Worm (Caenorhabditis elegans) whole organism, mixed stage, embryonic: ENCODE results near the gene F56D5.5.

Source experiments
- M03D4.4 ChIP-seq: sonication (generic microtip); optimal IDR thresholded peaks from 2 replicates; lab custom pipeline; 2017; ENCODE audit warnings: mild to moderate bottlenecking, missing genetic modification characterization, missing compliant biosample characterization
- ceh-39 ChIP-seq: fragments of 150-350 bp; optimal IDR thresholded peaks from 2 replicates; lab custom pipeline; 2014; ENCODE audit warnings: missing biosample characterization, missing genetic modification characterization
- ceh-43 ChIP-seq: fragments of 200-800 bp; sonication (Bioruptor generic); optimal IDR thresholded peaks from 2 replicates; lab custom pipeline; 2018; ENCODE audit warnings: mild to moderate bottlenecking, missing genetic modification characterization, moderate library complexity, missing compliant biosample characterization
- ces-1 ChIP-seq: fragments of 150-350 bp; optimal IDR thresholded peaks from 2 replicates; lab custom pipeline; 2014; ENCODE audit warnings: missing biosample characterization, missing genetic modification reagents, missing genetic modification characterization
- cnd-1 ChIP-seq: fragments of 200-800 bp; sonication (Bioruptor generic); optimal IDR thresholded peaks from 2 replicates; lab custom pipeline; 2018; ENCODE audit warnings: mild to moderate bottlenecking, missing genetic modification characterization, missing compliant biosample characterization
- drap-1 ChIP-seq: fragments of 200-800 bp; sonication (Bioruptor generic); optimal IDR thresholded peaks from 3 replicates; lab custom pipeline; 2018; ENCODE audit warnings: mild to moderate bottlenecking, missing genetic modification characterization, missing compliant biosample characterization
- elt-1 ChIP-seq: sonication (generic microtip); optimal IDR thresholded peaks from 2 replicates; lab custom pipeline; 2017; ENCODE audit warnings: missing genetic modification characterization, mild to moderate bottlenecking, missing compliant biosample characterization, antibody characterized with exemption, moderate library complexity, borderline replicate concordance; ENCODE audit not compliant: insufficient read depth
- flh-1 ChIP-seq: fragments of 200-800 bp; sonication (Bioruptor generic); optimal IDR thresholded peaks from 2 replicates; lab custom pipeline; 2018; ENCODE audit warnings: mild to moderate bottlenecking, missing genetic modification characterization, moderate library complexity, missing compliant biosample characterization
- ham-2 ChIP-seq: fragments of 200-800 bp; sonication (Bioruptor generic); optimal IDR thresholded peaks from 2 replicates; lab custom pipeline; 2018; ENCODE audit warnings: mild to moderate bottlenecking, missing genetic modification characterization, missing compliant biosample characterization
- hlh-1 ChIP-seq: fragments of 150-350 bp; optimal IDR thresholded peaks from 2 replicates; lab custom pipeline; 2014; ENCODE audit warnings: missing biosample characterization, missing genetic modification reagents, missing genetic modification characterization
- lin-13 ChIP-seq: fragments of 150-350 bp; optimal IDR thresholded peaks from 2 replicates; lab custom pipeline; 2014; ENCODE audit warnings: missing biosample characterization, missing genetic modification characterization
- lin-32 ChIP-seq: fragments of 200-800 bp; sonication (Bioruptor generic); optimal IDR thresholded peaks from 2 replicates; lab custom pipeline; 2018; ENCODE audit warnings: mild to moderate bottlenecking, missing genetic modification characterization, missing compliant biosample characterization
- mab-5 ChIP-seq: fragments of 150-350 bp; optimal IDR thresholded peaks from 2 replicates; lab custom pipeline; 2014; ENCODE audit warnings: missing biosample characterization, missing genetic modification characterization
- mep-1 ChIP-seq: fragments of 150-350 bp; optimal IDR thresholded peaks from 2 replicates; lab custom pipeline; 2017; ENCODE audit warnings: missing biosample characterization, missing genetic modification reagents, missing genetic modification characterization, inconsistent platforms
- mls-2 ChIP-seq: sonication (generic microtip); optimal IDR thresholded peaks from 2 replicates; lab custom pipeline; 2016; ENCODE audit warnings: mild to moderate bottlenecking, missing genetic modification characterization, moderate library complexity, missing compliant biosample characterization
- nhr-12 ChIP-seq: fragments of 150-350 bp; optimal IDR thresholded peaks from 2 replicates; lab custom pipeline; 2014; ENCODE audit warnings: missing biosample characterization, missing genetic modification characterization
- nhr-2 ChIP-seq: fragments of 150-350 bp; optimal IDR thresholded peaks from 2 replicates; lab custom pipeline; 2014; ENCODE audit warnings: missing biosample characterization, missing genetic modification characterization
- nhr-237 ChIP-seq: fragments of 150-350 bp; optimal IDR thresholded peaks from 2 replicates; lab custom pipeline; 2014; ENCODE audit warnings: missing biosample characterization, missing genetic modification characterization
- nhr-28 ChIP-seq: fragments of 150-350 bp; optimal IDR thresholded peaks from 2 replicates; lab custom pipeline; 2014; ENCODE audit warnings: missing biosample characterization, missing genetic modification characterization
- nhr-76 ChIP-seq: sonication (generic microtip); optimal IDR thresholded peaks from 2 replicates; lab custom pipeline; 2017; ENCODE audit warnings: missing biosample characterization, missing genetic modification characterization
- sem-2 ChIP-seq: fragments of 200-800 bp; sonication (Bioruptor generic); optimal IDR thresholded peaks from 2 replicates; lab custom pipeline; 2018; ENCODE audit warnings: mild to moderate bottlenecking, missing genetic modification characterization, missing compliant biosample characterization
- snpc-4 ChIP-seq: fragments of 150-350 bp; optimal IDR thresholded peaks from 2 replicates; lab custom pipeline; 2014; ENCODE audit warnings: missing biosample characterization, missing genetic modification characterization
- tbx-8 ChIP-seq: fragments of 200-800 bp; sonication (Bioruptor generic); optimal IDR thresholded peaks from 2 replicates; lab custom pipeline; 2018; ENCODE audit warnings: mild to moderate bottlenecking, missing genetic modification characterization, moderate library complexity, missing compliant biosample characterization
- unc-120 ChIP-seq: sonication (generic microtip); optimal IDR thresholded peaks from 2 replicates; lab custom pipeline; 2017; ENCODE audit warnings: missing genetic modification characterization, missing compliant biosample characterization; ENCODE audit not compliant: poor library complexity, severe bottlenecking
- unc-39 ChIP-seq: fragments of 150-350 bp; optimal IDR thresholded peaks from 2 replicates; lab custom pipeline; 2014; ENCODE audit warnings: missing biosample characterization, missing genetic modification characterization
- unc-62 ChIP-seq: fragments of 150-350 bp; optimal IDR thresholded peaks from 2 replicates; lab custom pipeline; 2014; ENCODE audit warnings: missing biosample characterization, missing genetic modification reagents, missing genetic modification characterization
- zip-8 ChIP-seq: fragments of 150-350 bp; optimal IDR thresholded peaks from 2 replicates; lab custom pipeline; 2014; ENCODE audit warnings: missing biosample characterization, missing genetic modification characterization
- ztf-11 ChIP-seq: fragments of 150-350 bp; optimal IDR thresholded peaks from 2 replicates; lab custom pipeline; 2014; ENCODE audit warnings: missing biosample characterization, missing genetic modification characterization

The F56D5.5 gene

DNA sequence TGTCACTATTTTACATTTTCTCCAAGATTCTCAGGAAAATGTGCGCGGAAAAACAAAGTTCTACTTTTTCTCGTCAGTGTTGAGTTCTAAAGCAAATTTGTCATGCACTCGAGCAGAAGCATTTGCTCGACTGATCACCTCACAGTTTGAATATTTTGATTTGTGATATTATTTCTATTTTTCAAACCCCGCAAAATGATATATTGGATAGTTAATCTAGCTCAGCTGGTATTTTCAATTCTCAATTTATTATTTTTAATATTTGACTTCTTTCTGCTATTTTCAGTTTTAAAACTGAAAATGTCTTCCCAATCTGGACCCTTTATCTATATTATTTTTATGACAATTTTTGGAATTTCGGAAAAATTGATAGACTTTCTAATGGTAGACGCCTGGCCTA is 15.2 kb upstream of the F56D5.5 start, which contains the start of gene srxa-2:
Gene srxa-2 (plus strand): TSS at position 301 of the 400 bp plus-strand sequence.
- no peak for TF ChIP-seq drap-1 (GFP tag; lab: Kevin White, UChicago)
- TF ChIP-seq flh-1 (GFP tag; lab: Kevin White, UChicago), result no peak
- TF ChIP-seq mls-2 (tag; lab: Kevin White, UChicago), result no peak
- TF ChIP-seq hlh-1 (tag; lab: Kevin White, UChicago), result no peak
- no peak for TF ChIP-seq tbx-8
- no peak for TF ChIP-seq ztf-11 (tag; lab: Kevin White, UChicago)
- no peak for TF ChIP-seq ces-1 (GFP tag; lab: Kevin White, UChicago)

DNA sequence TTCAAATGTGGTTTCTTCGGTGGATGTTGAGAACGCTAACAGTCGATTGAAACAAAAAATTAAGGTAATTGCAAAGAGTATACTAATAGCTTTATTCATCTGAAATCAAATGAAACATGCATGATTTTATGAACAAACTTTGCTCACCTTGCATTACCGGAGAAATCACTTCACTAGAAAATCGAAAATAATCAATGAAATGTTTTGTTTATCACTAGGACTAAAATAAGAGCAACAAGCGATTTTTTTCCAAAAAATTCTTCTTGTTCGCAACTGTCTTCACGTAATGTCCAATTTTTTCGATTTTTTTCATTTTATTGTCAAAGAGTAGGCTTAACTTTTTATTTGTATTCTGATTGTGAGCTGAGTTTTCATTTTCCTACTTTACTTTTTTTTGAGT is 14.5 kb upstream of the F56D5.5 start, which contains the start of gene F56D5.9:
Gene F56D5.9 (minus strand): TSS at position 101 of the 400 bp plus-strand sequence.
- TF ChIP-seq snpc-4 (tag; lab: Kevin White, UChicago), result no peak
- TF ChIP-seq drap-1 (GFP tag; lab: Kevin White, UChicago), result no peak
- no peak for TF ChIP-seq nhr-237 (tag; lab: Kevin White, UChicago)
- TF ChIP-seq mab-5 (tag; lab: Kevin White, UChicago), result no peak
- no peak for TF ChIP-seq nhr-28 (tag; lab: Kevin White, UChicago)
- no peak for TF ChIP-seq M03D4.4 (tag; lab: Kevin White, UChicago)
- no peak for TF ChIP-seq unc-120
- no peak for TF ChIP-seq ham-2 (GFP tag; lab: Kevin White, UChicago)
- TF ChIP-seq nhr-2, result no peak
- TF ChIP-seq tbx-8, result no peak
- TF ChIP-seq ztf-11 (tag; lab: Kevin White, UChicago), result no peak
- TF ChIP-seq nhr-76 (tag; lab: Kevin White, UChicago), result no peak
- no peak for TF ChIP-seq zip-8 (tag; lab: Kevin White, UChicago)
- TF ChIP-seq unc-62 (GFP tag; lab: Kevin White, UChicago), result no peak
- no peak for TF ChIP-seq lin-32 (GFP tag; lab: Kevin White, UChicago)
- TF ChIP-seq flh-1 (GFP tag; lab: Kevin White, UChicago), result no peak
- TF ChIP-seq, all 35 proteins: peak for 0

DNA sequence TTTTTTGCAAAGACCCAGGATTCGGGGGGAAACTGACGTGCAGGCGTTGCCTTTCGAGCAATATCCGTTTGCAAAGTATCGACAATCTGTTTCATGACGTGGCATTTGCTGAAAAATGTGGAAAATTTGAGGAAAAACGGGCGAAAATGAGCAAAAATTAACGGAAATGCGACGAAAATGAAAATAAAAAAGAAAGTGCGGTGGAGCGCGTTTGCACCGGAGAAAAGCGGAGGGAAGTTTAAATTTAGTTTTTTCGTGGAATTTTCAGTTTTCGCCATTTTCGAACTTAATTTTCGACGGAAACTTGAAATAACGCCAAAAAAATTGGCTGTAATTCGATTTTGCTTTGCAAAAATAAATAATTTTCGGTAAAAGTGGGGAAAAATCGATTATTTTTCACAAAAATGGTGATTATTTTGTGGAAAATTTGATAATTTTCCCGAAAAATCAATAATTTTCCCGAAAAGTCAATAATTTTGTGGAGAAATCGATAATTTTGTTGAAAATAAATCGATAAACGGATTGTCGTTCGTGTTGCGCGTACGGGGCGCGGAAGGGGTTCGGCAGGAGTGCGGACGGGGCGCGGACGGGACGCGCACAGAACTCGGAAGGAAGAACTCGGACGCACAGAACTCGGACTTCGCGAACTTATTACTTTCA is 4.0 kb downstream of the F56D5.5 start:
- TF ChIP-seq ces-1 (GFP tag; lab: Kevin White, UChicago) (no peak), nhr-12 (tag; lab: Kevin White, UChicago) (no peak), mep-1 (tag; lab: Kevin White, UChicago) (no peak)

- TF ChIP-seq ceh-43 (GFP tag; lab: Kevin White, UChicago), result no peak
- no peak for TF ChIP-seq ceh-39
- TF ChIP-seq cnd-1 (tag; lab: Kevin White, UChicago), result no peak
- TF ChIP-seq lin-13, result no peak
- TF ChIP-seq sem-2 (GFP tag; lab: Kevin White, UChicago), result no peak
Measured at ce11 chrIV:9401715-9402114, 6.2 kb downstream of the F56D5.5 start, which contains the start of gene F56D5.6. Gene F56D5.6, plus strand, starts transcription at chrIV:9401922.

DNA sequence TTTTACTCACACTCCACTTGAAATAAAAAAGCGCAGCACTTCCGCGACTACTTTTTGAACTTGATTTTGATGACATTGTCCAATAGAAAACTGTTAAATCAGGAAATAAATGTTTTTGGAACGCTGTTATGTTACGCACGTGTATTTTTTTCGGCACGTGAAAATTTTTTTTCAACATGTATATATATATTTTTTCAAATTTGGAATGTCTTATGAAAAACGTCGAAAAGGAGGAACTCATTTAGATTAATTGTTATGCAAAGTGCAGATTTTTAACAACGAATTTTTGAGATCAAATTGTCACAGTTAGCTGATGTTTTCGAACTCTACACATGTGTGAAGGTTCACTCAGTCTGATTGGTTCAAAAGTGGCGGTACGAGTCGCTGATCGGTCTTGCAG is 9.4 kb downstream of the F56D5.5 start, which contains the start of gene F56D5.2:
Gene F56D5.2 (minus strand): TSS at position 101 of the 400 bp plus-strand sequence.
- TF ChIP-seq sem-2 (GFP tag; lab: Kevin White, UChicago) (no peak), M03D4.4 (tag; lab: Kevin White, UChicago) (no peak), mep-1 (tag; lab: Kevin White, UChicago) (no peak), ceh-39 (no peak), unc-39 (no peak), unc-120 (no peak), lin-32 (GFP tag; lab: Kevin White, UChicago) (no peak)

ce11 chrIV:9397278-9397677 is 10.6 kb downstream of the F56D5.5 start, which contains the start of gene F56D5.3:
Gene F56D5.3, plus strand, starts transcription at chrIV:9397578.
- TF ChIP-seq lin-32 (GFP tag; lab: Kevin White, UChicago), result no peak
- no peak for TF ChIP-seq M03D4.4 (tag; lab: Kevin White, UChicago)
- no peak for TF ChIP-seq hlh-1 (tag; lab: Kevin White, UChicago)
- TF ChIP-seq zip-8 (tag; lab: Kevin White, UChicago), result no peak
- no peak for TF ChIP-seq lin-13
- no peak for TF ChIP-seq flh-1 (GFP tag; lab: Kevin White, UChicago)
- TF ChIP-seq tbx-8, result no peak
- TF ChIP-seq elt-1 (tag; lab: Kevin White, UChicago), result no peak
- TF ChIP-seq unc-120, result no peak
- TF ChIP-seq ceh-39, result no peak
- TF ChIP-seq sem-2 (GFP tag; lab: Kevin White, UChicago), result no peak
- TF ChIP-seq nhr-28 (tag; lab: Kevin White, UChicago), result no peak
- no peak for TF ChIP-seq mab-5 (tag; lab: Kevin White, UChicago)
- no peak for TF ChIP-seq ceh-43 (GFP tag; lab: Kevin White, UChicago)
